Worm (Caenorhabditis elegans) whole organism, L3 larva: ENCODE data around the gene C40H5.2.

Source experiments
- R02D3.7 ChIP-seq: fragments of 150-350 bp; optimal IDR thresholded peaks from 2 replicates; lab custom pipeline; 2014; ENCODE audit warnings: missing biosample characterization, missing genetic modification characterization
- ama-1 ChIP-seq: fragments of 150-350 bp; optimal IDR thresholded peaks from 2 replicates; lab custom pipeline; 2018
- ceh-16 ChIP-seq: sonication (generic microtip); optimal IDR thresholded peaks from 2 replicates; lab custom pipeline; 2017; ENCODE audit warnings: missing biosample characterization, missing genetic modification characterization
- ceh-28 ChIP-seq: fragments of 150-350 bp; optimal IDR thresholded peaks from 2 replicates; lab custom pipeline; 2014; ENCODE audit warnings: missing biosample characterization, missing genetic modification reagents, missing genetic modification characterization
- ceh-82 ChIP-seq: fragments of 150-350 bp; optimal IDR thresholded peaks from 2 replicates; lab custom pipeline; 2014; ENCODE audit warnings: missing biosample characterization, missing genetic modification characterization
- ceh-9 ChIP-seq: sonication (generic microtip); optimal IDR thresholded peaks from 2 replicates; lab custom pipeline; 2018; ENCODE audit warnings: missing biosample characterization, missing genetic modification characterization
- daf-12 ChIP-seq: fragments of 150-350 bp; optimal IDR thresholded peaks from 2 replicates; lab custom pipeline; 2014; ENCODE audit warnings: missing biosample characterization, missing genetic modification reagents, missing genetic modification characterization
- egl-27 ChIP-seq: sonication (generic microtip); optimal IDR thresholded peaks from 4 replicates; lab custom pipeline; 2017; ENCODE audit warnings: missing biosample characterization, missing genetic modification reagents, missing genetic modification characterization
- egl-5 ChIP-seq: fragments of 150-350 bp; optimal IDR thresholded peaks from 2 replicates; lab custom pipeline; 2017; ENCODE audit warnings: missing biosample characterization, missing genetic modification reagents, missing genetic modification characterization, inconsistent platforms
- elt-1 ChIP-seq: fragments of 150-350 bp; optimal IDR thresholded peaks from 2 replicates; lab custom pipeline; 2014; ENCODE audit warnings: missing biosample characterization, missing genetic modification characterization
- elt-2 ChIP-seq: sonication (generic microtip); optimal IDR thresholded peaks from 2 replicates; lab custom pipeline; 2016; ENCODE audit warnings: missing genetic modification reagents, mild to moderate bottlenecking, missing genetic modification characterization, missing compliant biosample characterization
- elt-3 ChIP-seq, 3 experiments: fragments of 150-350 bp in 1 of 3; sonication (generic microtip) in 2 of 3; optimal IDR thresholded peaks; 2 replicates in 2 of 3; 4 replicates in 1 of 3; lab custom pipeline; 2014 to 2017; ENCODE audit warnings: missing biosample characterization in 3 of 3, missing genetic modification characterization in 3 of 3
- jun-1 ChIP-seq: fragments of 150-350 bp; optimal IDR thresholded peaks from 2 replicates; lab custom pipeline; 2014; ENCODE audit warnings: missing biosample characterization, missing genetic modification reagents, missing genetic modification characterization
- lin-15B ChIP-seq: fragments of 150-350 bp; optimal IDR thresholded peaks from 2 replicates; lab custom pipeline; 2014; ENCODE audit warnings: missing biosample characterization, missing genetic modification characterization
- lin-39 ChIP-seq: fragments of 150-350 bp; optimal IDR thresholded peaks from 2 replicates; lab custom pipeline; 2018; ENCODE audit warnings: missing biosample characterization, missing genetic modification reagents, missing genetic modification characterization
- mdl-1 ChIP-seq: fragments of 150-350 bp; optimal IDR thresholded peaks from 2 replicates; lab custom pipeline; 2014; ENCODE audit warnings: missing biosample characterization, missing genetic modification characterization
- mml-1 ChIP-seq: fragments of 150-350 bp; sonication (generic microtip); optimal IDR thresholded peaks from 3 replicates; lab custom pipeline; 2014; ENCODE audit warnings: missing biosample characterization, missing genetic modification characterization
- nfya-1 ChIP-seq: sonication (generic microtip); optimal IDR thresholded peaks from 2 replicates; lab custom pipeline; 2017; ENCODE audit warnings: missing genetic modification characterization, mild to moderate bottlenecking, missing compliant biosample characterization, antibody characterized with exemption, moderate library complexity; ENCODE audit not compliant: insufficient read depth
- nhr-11 ChIP-seq: fragments of 150-350 bp; optimal IDR thresholded peaks from 2 replicates; lab custom pipeline; 2014; ENCODE audit warnings: missing biosample characterization, missing genetic modification characterization
- nhr-23 ChIP-seq: fragments of 150-350 bp; optimal IDR thresholded peaks from 2 replicates; lab custom pipeline; 2014; ENCODE audit warnings: missing biosample characterization, missing genetic modification reagents, missing genetic modification characterization
- nhr-25 ChIP-seq: sonication (generic microtip); optimal IDR thresholded peaks from 2 replicates; lab custom pipeline; 2017; ENCODE audit warnings: missing biosample characterization, missing genetic modification characterization
- nhr-43 ChIP-seq: sonication (generic microtip); optimal IDR thresholded peaks from 2 replicates; lab custom pipeline; 2016; ENCODE audit warnings: mild to moderate bottlenecking, missing genetic modification characterization, missing compliant biosample characterization; ENCODE audit not compliant: poor library complexity, severe bottlenecking
- nhr-67 ChIP-seq: fragments of 150-350 bp; optimal IDR thresholded peaks from 2 replicates; lab custom pipeline; 2014; ENCODE audit warnings: missing biosample characterization, missing genetic modification characterization
- nhr-77 ChIP-seq: fragments of 150-350 bp; optimal IDR thresholded peaks from 2 replicates; lab custom pipeline; 2014; ENCODE audit warnings: missing biosample characterization, missing genetic modification characterization
- pha-4 ChIP-seq: fragments of 150-350 bp; optimal IDR thresholded peaks from 2 replicates; lab custom pipeline; 2014; ENCODE audit warnings: missing biosample characterization, missing genetic modification reagents, missing genetic modification characterization
- pqm-1 ChIP-seq: fragments of 150-350 bp; optimal IDR thresholded peaks from 2 replicates; lab custom pipeline; 2017; ENCODE audit warnings: missing biosample characterization, missing genetic modification characterization, inconsistent platforms
- skn-1 ChIP-seq: fragments of 150-350 bp; optimal IDR thresholded peaks from 2 replicates; lab custom pipeline; 2014; ENCODE audit warnings: missing biosample characterization, missing genetic modification characterization
- snpc-4 ChIP-seq: fragments of 150-350 bp; optimal IDR thresholded peaks from 2 replicates; lab custom pipeline; 2014; ENCODE audit warnings: missing biosample characterization, missing genetic modification characterization
- unc-39 ChIP-seq: sonication (generic microtip); optimal IDR thresholded peaks from 4 replicates; lab custom pipeline; 2017; ENCODE audit warnings: missing biosample characterization, missing genetic modification characterization
- zag-1 ChIP-seq: fragments of 150-350 bp; optimal IDR thresholded peaks from 2 replicates; lab custom pipeline; 2014; ENCODE audit warnings: missing biosample characterization, missing genetic modification characterization

C40H5.2 gene

ce11 chrX:11712230-11712853, 33.5 kb upstream of the C40H5.2 start, which contains the start of gene col-180:
Gene col-180 (minus strand): TSS chrX:11712280.
- TF ChIP-seq daf-12 (tag; lab: Kevin White, UChicago) (no peak), nhr-77 (no peak), snpc-4 (tag; lab: Kevin White, UChicago) (no peak)
- TF ChIP-seq, all 47 proteins: peak for 0

- peak; percentile 4 for TF ChIP-seq nhr-43 (tag; lab: Kevin White, UChicago)
- TF ChIP-seq egl-5 (tag; lab: Kevin White, UChicago) = no peak
- no peak for TF ChIP-seq ama-1 (lab: Kevin White, UChicago)
- no peak for TF ChIP-seq nhr-11 (tag; lab: Kevin White, UChicago)
- TF ChIP-seq, all 47 proteins: peak for 1
These were observed 29.4 kb upstream of the C40H5.2 start, which contains the start of gene C44C10.9 for ce11 chrX:11716463-11716960. Gene C44C10.9 (minus strand): TSS chrX:11716513.

DNA sequence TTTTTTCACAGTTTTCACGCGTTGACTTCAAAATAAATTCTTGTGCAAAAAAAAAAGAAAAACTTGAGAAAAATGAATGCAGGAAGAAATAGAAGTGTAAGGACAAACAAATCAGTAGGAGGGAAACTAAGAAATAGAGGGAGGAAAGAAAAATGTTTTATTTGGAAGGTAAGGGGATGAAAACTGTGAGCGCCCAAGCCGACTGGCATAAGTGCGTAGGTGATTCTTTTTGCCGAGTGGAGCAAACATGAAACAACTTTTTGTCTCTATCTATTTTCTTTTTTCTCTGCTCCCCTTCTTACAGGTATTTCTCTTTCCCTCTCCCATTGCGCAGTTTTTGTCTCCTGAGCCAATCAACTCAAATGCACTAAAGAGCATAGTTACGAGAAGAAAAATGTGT, 27.1 kb upstream of the C40H5.2 start:
- TF ChIP-seq unc-39 (tag; lab: Kevin White, UChicago) = no peak
- peak; percentile 58 for TF ChIP-seq pha-4 (tag; lab: Kevin White, UChicago)

DNA sequence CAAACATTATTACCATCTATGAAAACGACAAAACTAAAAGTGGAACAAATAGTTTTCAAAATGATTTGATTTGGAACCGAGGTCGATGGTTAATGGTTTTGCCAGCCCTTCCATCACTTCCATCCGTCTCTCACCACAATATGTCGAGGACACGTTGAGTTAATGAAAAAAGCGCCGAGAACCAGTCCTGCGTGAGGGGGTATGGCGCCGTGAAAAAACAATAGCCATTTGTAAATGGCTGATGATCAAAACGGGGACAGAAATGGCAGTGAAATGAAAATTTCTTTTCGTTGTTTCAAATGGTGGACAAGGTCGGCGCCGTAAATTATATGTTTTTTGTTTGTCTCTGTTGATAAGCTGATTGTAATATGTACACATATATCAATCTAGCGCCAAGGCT, 25.8 kb upstream of the C40H5.2 start:
- TF ChIP-seq nhr-25 (tag; lab: Kevin White, UChicago) (peak; percentile 53), lin-39 (tag; lab: Kevin White, UChicago) (no peak)

DNA sequence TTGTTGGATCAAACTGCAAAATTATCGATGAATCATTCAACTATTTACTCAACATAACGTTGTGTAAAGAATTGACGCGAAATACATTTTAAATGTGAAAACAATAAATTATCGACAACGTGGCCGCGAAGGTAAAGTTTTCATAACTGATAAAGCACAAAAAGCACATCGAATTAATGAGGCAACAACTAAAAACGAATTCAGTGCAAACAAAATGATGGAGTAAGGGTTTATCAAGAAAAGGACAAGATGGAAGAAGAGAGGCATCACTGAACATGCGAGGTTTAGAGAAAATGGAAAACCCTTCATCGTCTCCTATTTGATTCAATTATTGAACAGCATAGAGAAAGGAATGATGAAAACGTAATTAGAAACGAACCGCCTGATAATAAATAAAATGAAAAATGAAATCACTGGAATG, 22.1 kb upstream of the C40H5.2 start, which contains the start of gene D1053.4:
Gene D1053.4, minus strand, starts transcription at position 20 of the 421 bp plus-strand sequence.
- TF ChIP-seq nfya-1 (tag; lab: Kevin White, UChicago) = no peak
- TF ChIP-seq elt-2 = peak; percentile 87
- no peak for TF ChIP-seq nhr-67 (tag; lab: Kevin White, UChicago)
- TF ChIP-seq pha-4 (tag; lab: Kevin White, UChicago) = peak; percentile 80
- TF ChIP-seq zag-1 (tag; lab: Kevin White, UChicago) = no peak
- no peak for TF ChIP-seq egl-5 (tag; lab: Kevin White, UChicago)
- peak; percentile 54 for TF ChIP-seq pqm-1 (tag; lab: Kevin White, UChicago)

- TF ChIP-seq unc-39 (tag; lab: Kevin White, UChicago) = no peak
- no peak for TF ChIP-seq lin-15B (tag; lab: Kevin White, UChicago)
- no peak for TF ChIP-seq elt-3 (tag; optimal IDR thresholded peaks at IDR 0.05; lab: Kevin White, UChicago)
- TF ChIP-seq lin-39 (tag; lab: Kevin White, UChicago) = no peak
- TF ChIP-seq egl-27 = no peak
These were observed 20.2 kb upstream of the C40H5.2 start for ce11 chrX:11725646-11726045.

- peak; percentile 89 for TF ChIP-seq elt-1 (tag; lab: Kevin White, UChicago)
- TF ChIP-seq elt-3 (tag; optimal IDR thresholded peaks at IDR 0.05; lab: Kevin White, UChicago) = peak in 1 of 3 experiments; percentile 53
- peak; percentile 37 for TF ChIP-seq nhr-25 (tag; lab: Kevin White, UChicago)
- TF ChIP-seq ceh-16 (tag; lab: Kevin White, UChicago) = no peak
- TF ChIP-seq nhr-23 (tag; lab: Kevin White, UChicago) = peak; percentile 10
These were observed 19.4 kb upstream of the C40H5.2 start for ce11 chrX:11726450-11726849.

- TF ChIP-seq pqm-1 (tag; lab: Kevin White, UChicago) (peak; percentile 99), pha-4 (tag; lab: Kevin White, UChicago) (peak; percentile 79), skn-1 (tag; lab: Kevin White, UChicago) (peak; percentile 28), nhr-43 (tag; lab: Kevin White, UChicago) (peak; percentile 53), R02D3.7 (tag; lab: Kevin White, UChicago) (peak; percentile 14), elt-3 (tag; optimal IDR thresholded peaks at IDR 0.05; lab: Kevin White, UChicago) (peak in 2 of 3 experiments; percentile 77 to 85), nhr-23 (tag; lab: Kevin White, UChicago) (peak; percentile 74), jun-1 (tag; lab: Kevin White, UChicago) (peak; percentile 51), ceh-82 (tag; lab: Kevin White, UChicago) (no peak), mdl-1 (tag; lab: Kevin White, UChicago) (peak; percentile 78), ceh-28 (tag; lab: Kevin White, UChicago) (peak; percentile 44), nhr-25 (tag; lab: Kevin White, UChicago) (peak; percentile 73), ceh-9 (no peak), mml-1 (tag; lab: Kevin White, UChicago) (no peak), elt-2 (peak; percentile 94)
These were observed 18.1 kb upstream of the C40H5.2 start, which contains the start of the genes gst-42 and D1053.2 for ce11 chrX:11727761-11728160. Gene gst-42 (minus strand): TSS chrX:11727936. Gene D1053.2 (plus strand): TSS chrX:11728151.
